Worm (Caenorhabditis elegans): Measurements from ENCODE around the gene K11D12.12.

K11D12.12 gene

DNA sequence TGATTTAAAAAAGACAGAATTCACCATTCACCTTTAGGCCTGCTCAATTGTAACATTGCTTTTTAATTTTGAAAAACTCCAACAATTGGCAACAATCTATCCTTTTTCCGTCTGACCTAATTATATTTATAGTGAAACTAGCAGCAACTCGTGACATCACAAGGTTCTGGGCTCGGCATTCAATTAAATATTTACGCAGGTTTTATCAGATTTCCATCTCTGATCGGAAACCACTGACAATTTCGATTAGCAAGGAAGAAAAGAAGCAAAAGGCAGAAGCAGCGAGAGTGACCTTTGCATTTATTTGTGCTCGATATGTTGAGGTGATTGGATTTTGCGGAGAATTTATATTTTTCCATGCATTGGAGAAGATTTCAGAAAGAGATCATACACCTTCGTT lies 38.3 kb downstream of the K11D12.12 start:
- no peak for TF ChIP-seq unc-62 (GFP tag; optimal IDR thresholded peaks at IDR 0.05)

DNA sequence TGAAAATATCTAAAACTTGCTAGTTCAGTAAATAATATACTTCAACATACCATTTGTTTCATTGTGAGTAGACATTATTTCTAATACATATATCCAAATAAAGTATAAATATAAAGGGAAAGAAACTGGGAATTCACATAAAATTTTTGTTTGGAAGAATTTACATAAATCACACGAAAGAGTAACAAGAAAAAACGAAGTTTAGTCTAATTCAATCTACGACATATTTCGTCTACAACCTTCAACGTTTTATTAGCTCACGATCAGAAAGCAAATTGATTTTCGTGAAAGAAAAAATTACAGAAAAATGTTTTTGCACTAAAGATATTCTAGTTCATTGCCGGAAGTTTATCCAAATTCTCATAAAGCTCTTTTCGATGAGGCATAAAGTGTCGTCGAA lies 45.0 kb downstream of the K11D12.12 start, which contains the start of gene C04F5.2:
Gene C04F5.2, minus strand, starts transcription at position 101 of the 400 bp plus-strand sequence.
- no peak for TF ChIP-seq unc-62 (GFP tag; optimal IDR thresholded peaks at IDR 0.05)

DNA sequence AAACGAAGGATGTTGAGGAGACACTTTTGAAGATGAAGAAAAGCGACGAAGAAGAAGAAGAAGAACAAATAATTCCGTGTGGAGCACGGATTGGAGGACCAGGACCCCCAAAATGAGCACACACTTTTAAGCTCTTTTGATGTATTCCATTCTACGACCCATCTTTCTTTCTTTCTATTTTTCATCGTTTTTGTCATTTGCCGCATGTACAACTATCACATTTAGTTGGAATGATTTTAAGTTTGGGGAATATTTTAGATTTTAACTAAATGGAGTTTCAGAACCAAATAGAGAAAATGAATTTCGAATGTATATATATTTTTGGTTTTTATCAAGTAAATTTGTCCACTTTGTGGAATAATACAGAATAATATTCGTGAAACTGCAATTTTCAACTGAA lies 46.9 kb downstream of the K11D12.12 start, which contains the start of gene unc-46:
Gene unc-46, minus strand, starts transcription at position 101 of the 400 bp plus-strand sequence.
- no peak for TF ChIP-seq unc-62 (GFP tag; optimal IDR thresholded peaks at IDR 0.05)

DNA sequence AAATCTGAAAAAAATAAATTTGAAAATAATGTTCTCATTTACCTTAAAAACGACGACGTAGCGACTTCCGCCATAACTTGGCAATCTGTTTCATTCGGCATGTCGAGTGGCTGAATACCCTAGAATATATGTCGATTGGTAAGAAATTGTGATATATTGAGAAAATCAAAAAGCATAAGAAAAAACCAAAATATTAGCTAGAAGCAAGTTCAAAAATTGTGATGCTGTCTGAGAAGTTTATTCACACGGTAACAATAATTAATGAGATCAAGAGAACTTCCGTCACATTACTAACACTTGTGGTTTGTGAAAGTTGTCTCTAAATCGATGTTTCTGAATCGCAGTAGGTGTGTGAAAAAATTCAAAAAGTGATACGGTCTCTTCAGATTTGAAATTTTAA lies 50.0 kb downstream of the K11D12.12 start, which contains the start of gene srab-1:
Gene srab-1, minus strand, starts transcription at position 101 of the 400 bp plus-strand sequence.
- no peak for TF ChIP-seq unc-62 (GFP tag; optimal IDR thresholded peaks at IDR 0.05)

Data from whole organism, dauer.